Worm (Caenorhabditis elegans) whole organism, L1 larva: ENCODE data around the gene ZK669.3.

Experiments used
- F16B12.6 ChIP-seq: fragments of 150-350 bp; optimal IDR thresholded peaks from 2 replicates; lab custom pipeline; 2014; ENCODE audit warnings: missing biosample characterization, missing genetic modification characterization
- Y116A8C.19 ChIP-seq: sonication (generic microtip); optimal IDR thresholded peaks from 2 replicates; lab custom pipeline; 2016; ENCODE audit warnings: missing compliant biosample characterization, missing genetic modification characterization, borderline replicate concordance
- aly-2 ChIP-seq: fragments of 150-350 bp; optimal IDR thresholded peaks from 2 replicates; lab custom pipeline; 2014; ENCODE audit warnings: missing biosample characterization, missing genetic modification characterization
- blmp-1 ChIP-seq: fragments of 150-350 bp; optimal IDR thresholded peaks from 2 replicates; lab custom pipeline; 2014; ENCODE audit warnings: missing biosample characterization, missing genetic modification characterization
- ceh-8 ChIP-seq: fragments of 200-800 bp; sonication (Bioruptor generic); optimal IDR thresholded peaks from 2 replicates; lab custom pipeline; 2018; ENCODE audit warnings: mild to moderate bottlenecking, missing genetic modification characterization, moderate library complexity, missing compliant biosample characterization
- ceh-82 ChIP-seq, 3 experiments: fragments of 150-350 bp in 1 of 3; sonication (generic microtip) in 2 of 3; optimal IDR thresholded peaks; 2 replicates each; lab custom pipeline; 2014 to 2017; ENCODE audit warnings: missing biosample characterization in 3 of 3, missing genetic modification characterization in 3 of 3
- ceh-90 ChIP-seq: sonication (generic microtip); optimal IDR thresholded peaks from 2 replicates; lab custom pipeline; 2016; ENCODE audit warnings: missing genetic modification characterization, missing compliant biosample characterization
- ces-1 ChIP-seq: fragments of 150-350 bp; optimal IDR thresholded peaks from 2 replicates; lab custom pipeline; 2014; ENCODE audit warnings: missing biosample characterization, missing genetic modification reagents, missing genetic modification characterization
- dsc-1 ChIP-seq: sonication (generic microtip); optimal IDR thresholded peaks from 2 replicates; lab custom pipeline; 2016; ENCODE audit warnings: mild to moderate bottlenecking, missing genetic modification characterization, missing compliant biosample characterization
- ets-5 ChIP-seq: fragments of 200-800 bp; sonication (Bioruptor generic); IDR thresholded peaks from 2 replicates; pipeline ENCODE4 v1.3.6; 2022; ENCODE audit warnings: missing genetic modification characterization, missing compliant biosample characterization
- fkh-10 ChIP-seq: sonication (generic microtip); optimal IDR thresholded peaks from 2 replicates; lab custom pipeline; 2017; ENCODE audit warnings: missing biosample characterization, missing genetic modification reagents, missing genetic modification characterization
- fkh-8 ChIP-seq: sonication (generic microtip); optimal IDR thresholded peaks from 2 replicates; lab custom pipeline; 2016; ENCODE audit warnings: mild to moderate bottlenecking, missing genetic modification characterization, missing compliant biosample characterization
- hpl-2 ChIP-seq: fragments of 150-350 bp; optimal IDR thresholded peaks from 2 replicates; lab custom pipeline; 2014; ENCODE audit warnings: missing biosample characterization, missing genetic modification reagents, missing genetic modification characterization
- irx-1 ChIP-seq: sonication (generic microtip); optimal IDR thresholded peaks from 2 replicates; lab custom pipeline; 2016; ENCODE audit warnings: missing genetic modification characterization, missing compliant biosample characterization
- lin-13 ChIP-seq: fragments of 150-350 bp; optimal IDR thresholded peaks from 2 replicates; lab custom pipeline; 2014; ENCODE audit warnings: missing biosample characterization, missing genetic modification reagents, missing genetic modification characterization
- lin-14 ChIP-seq: fragments of 200-800 bp; sonication (Bioruptor generic); optimal IDR thresholded peaks from 2 replicates; lab custom pipeline; 2018; ENCODE audit warnings: mild to moderate bottlenecking, missing genetic modification characterization, moderate library complexity, missing compliant biosample characterization
- lir-3 ChIP-seq: sonication (generic microtip); optimal IDR thresholded peaks from 2 replicates; lab custom pipeline; 2016; ENCODE audit warnings: mild to moderate bottlenecking, missing genetic modification characterization, moderate library complexity, missing compliant biosample characterization; ENCODE audit not compliant: poor library complexity
- lsy-2 ChIP-seq, 2 experiments: fragments of 150-350 bp; optimal IDR thresholded peaks; 2 replicates each; lab custom pipeline; 2014; ENCODE audit warnings: missing biosample characterization in 2 of 2, missing genetic modification characterization in 2 of 2
- mef-2 ChIP-seq: fragments of 150-350 bp; optimal IDR thresholded peaks from 2 replicates; lab custom pipeline; 2014; ENCODE audit warnings: missing biosample characterization, missing genetic modification characterization
- nhr-20 ChIP-seq: sonication (generic microtip); optimal IDR thresholded peaks from 2 replicates; lab custom pipeline; 2016; ENCODE audit warnings: mild to moderate bottlenecking, missing genetic modification characterization, missing compliant biosample characterization
- nhr-237 ChIP-seq: fragments of 150-350 bp; optimal IDR thresholded peaks from 2 replicates; lab custom pipeline; 2014; ENCODE audit warnings: missing biosample characterization, missing genetic modification characterization
- nhr-28 ChIP-seq: fragments of 150-350 bp; optimal IDR thresholded peaks from 2 replicates; lab custom pipeline; 2014; ENCODE audit warnings: missing biosample characterization, missing genetic modification characterization
- nhr-47 ChIP-seq: sonication (generic microtip); optimal IDR thresholded peaks from 2 replicates; lab custom pipeline; 2016; ENCODE audit warnings: mild to moderate bottlenecking, missing genetic modification characterization, moderate library complexity, missing compliant biosample characterization
- nhr-71 ChIP-seq: sonication (generic microtip); optimal IDR thresholded peaks from 2 replicates; lab custom pipeline; 2016; ENCODE audit warnings: mild to moderate bottlenecking, missing genetic modification characterization, moderate library complexity, missing compliant biosample characterization
- nhr-77 ChIP-seq: fragments of 150-350 bp; optimal IDR thresholded peaks from 2 replicates; lab custom pipeline; 2014; ENCODE audit warnings: missing biosample characterization, missing genetic modification characterization
- pag-3 ChIP-seq: sonication (generic microtip); optimal IDR thresholded peaks from 2 replicates; lab custom pipeline; 2017; ENCODE audit warnings: missing genetic modification characterization, mild to moderate bottlenecking, missing compliant biosample characterization, antibody characterized with exemption, borderline replicate concordance; ENCODE audit not compliant: insufficient read depth
- skn-1 ChIP-seq: fragments of 150-350 bp; optimal IDR thresholded peaks from 2 replicates; lab custom pipeline; 2014; ENCODE audit warnings: missing biosample characterization, missing genetic modification characterization
- snpc-4 ChIP-seq: fragments of 150-350 bp; optimal IDR thresholded peaks from 2 replicates; lab custom pipeline; 2014; ENCODE audit warnings: missing biosample characterization, missing genetic modification characterization
- sox-4 ChIP-seq: sonication (generic microtip); optimal IDR thresholded peaks from 2 replicates; lab custom pipeline; 2016; ENCODE audit warnings: missing genetic modification characterization, missing compliant biosample characterization
- sup-37 ChIP-seq: fragments of 200-800 bp; sonication (Bioruptor generic); optimal IDR thresholded peaks from 2 replicates; lab custom pipeline; 2018; ENCODE audit warnings: mild to moderate bottlenecking, missing genetic modification characterization, missing compliant biosample characterization
- tbx-2 ChIP-seq: sonication (generic microtip); optimal IDR thresholded peaks from 2 replicates; lab custom pipeline; 2016; ENCODE audit warnings: missing genetic modification characterization, missing compliant biosample characterization
- unc-130 ChIP-seq: fragments of 150-350 bp; optimal IDR thresholded peaks from 2 replicates; lab custom pipeline; 2017; ENCODE audit warnings: missing biosample characterization, missing genetic modification characterization, inconsistent platforms
- unc-62 ChIP-seq: fragments of 150-350 bp; optimal IDR thresholded peaks from 2 replicates; lab custom pipeline; 2014; ENCODE audit warnings: missing biosample characterization, missing genetic modification reagents, missing genetic modification characterization
- vab-15 ChIP-seq: sonication (generic microtip); optimal IDR thresholded peaks from 2 replicates; lab custom pipeline; 2017; ENCODE audit warnings: missing genotype, mild to moderate bottlenecking, missing genetic modification characterization, missing compliant biosample characterization
- zag-1 ChIP-seq: fragments of 150-350 bp; optimal IDR thresholded peaks from 2 replicates; lab custom pipeline; 2014; ENCODE audit warnings: missing biosample characterization, missing genetic modification characterization
- ztf-11 ChIP-seq, 2 experiments: sonication (generic microtip); optimal IDR thresholded peaks; 2 replicates each; lab custom pipeline; 2016 to 2017; ENCODE audit warnings: missing genetic modification characterization in 2 of 2, missing biosample characterization in 1 of 2, missing compliant biosample characterization in 1 of 2
- ztf-4 ChIP-seq: fragments of 150-350 bp; optimal IDR thresholded peaks from 2 replicates; lab custom pipeline; 2014; ENCODE audit warnings: missing biosample characterization, missing genetic modification characterization

The ZK669.3 gene

DNA sequence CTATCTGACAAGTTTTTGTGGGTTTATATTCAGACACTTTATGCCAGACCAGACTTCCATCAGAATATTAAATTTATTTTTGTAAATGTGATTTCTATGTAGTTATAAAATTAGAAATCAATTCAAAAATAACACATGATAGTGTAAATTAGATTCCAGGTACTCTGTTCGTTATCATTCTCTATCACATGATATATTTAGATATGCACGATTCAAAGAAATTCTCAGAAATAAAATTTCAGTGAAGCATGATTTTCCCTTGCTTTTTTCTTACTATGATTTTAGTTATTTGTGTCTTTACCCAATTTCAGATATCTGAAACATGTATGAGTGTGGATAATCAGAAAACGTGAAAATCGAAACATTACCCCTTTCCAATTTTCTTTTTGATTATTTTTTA lies 36.6 kb downstream of the ZK669.3 start:
- TF ChIP-seq ztf-4 (peak; percentile 11), fkh-10 (GFP tag; lab: Kevin White, UChicago) (peak; percentile 10), lsy-2 (tag; optimal IDR thresholded peaks at IDR 0.05; lab: Kevin White, UChicago) (peak in 1 of 2 experiments; percentile 26), nhr-71 (peak; percentile 75), fkh-8 (peak; percentile 82), nhr-47 (tag; lab: Kevin White, UChicago) (peak; percentile 74), snpc-4 (tag; lab: Kevin White, UChicago) (no peak), unc-130 (tag; lab: Kevin White, UChicago) (no peak), ceh-90 (tag; lab: Kevin White, UChicago) (no peak), Y116A8C.19 (tag; lab: Kevin White, UChicago) (no peak), mef-2 (tag; lab: Kevin White, UChicago) (no peak), sox-4 (tag; lab: Kevin White, UChicago) (peak; percentile 61), lin-14 (GFP tag; lab: Kevin White, UChicago) (peak; percentile 7), nhr-20 (tag; lab: Kevin White, UChicago) (peak; percentile 9)

DNA sequence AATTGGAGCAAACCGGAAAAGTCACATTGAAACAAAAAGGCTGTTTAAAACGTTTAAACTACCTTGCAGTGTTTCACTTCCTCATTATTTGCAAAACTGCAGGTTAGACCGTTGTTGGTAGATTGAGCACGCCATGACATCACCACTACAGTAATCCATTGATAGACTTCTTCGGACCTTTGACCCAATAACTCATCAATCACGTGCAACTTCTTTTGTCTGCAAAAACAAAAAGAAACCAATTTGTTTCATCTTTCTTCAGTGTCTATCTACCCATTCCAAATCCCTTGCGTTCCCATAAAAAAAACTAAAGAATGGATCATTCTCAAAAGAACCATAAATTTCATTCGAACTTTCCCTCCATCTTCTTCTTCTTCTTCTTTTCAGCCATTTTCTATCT lies 40.1 kb downstream of the ZK669.3 start:
- no peak for TF ChIP-seq hpl-2 (GFP tag; lab: Kevin White, UChicago)
- no peak for TF ChIP-seq ceh-8 (GFP tag; lab: Kevin White, UChicago)
- TF ChIP-seq ceh-90 (tag; lab: Kevin White, UChicago) = no peak
- TF ChIP-seq ztf-11 (tag; optimal IDR thresholded peaks at IDR 0.05; lab: Kevin White, UChicago) = no peak
- TF ChIP-seq sox-4 (tag; lab: Kevin White, UChicago) = no peak
- TF ChIP-seq fkh-10 (GFP tag; lab: Kevin White, UChicago) = no peak
- TF ChIP-seq lin-14 (GFP tag; lab: Kevin White, UChicago) = no peak
- no peak for TF ChIP-seq nhr-28 (tag; lab: Kevin White, UChicago)
- TF ChIP-seq sup-37 (GFP tag; lab: Kevin White, UChicago) = no peak
- TF ChIP-seq unc-62 (GFP tag; lab: Kevin White, UChicago) = no peak
- no peak for TF ChIP-seq aly-2 (tag; lab: Kevin White, UChicago)
- no peak for TF ChIP-seq F16B12.6 (tag; lab: Kevin White, UChicago)
- no peak for TF ChIP-seq Y116A8C.19 (tag; lab: Kevin White, UChicago)
- no peak for TF ChIP-seq ets-5 (GFP tag; lab: Robert Waterston, UW)
- TF ChIP-seq ces-1 (GFP tag; lab: Kevin White, UChicago) = no peak
- no peak for TF ChIP-seq ceh-82 (tag; optimal IDR thresholded peaks at IDR 0.05; lab: Kevin White, UChicago)

DNA sequence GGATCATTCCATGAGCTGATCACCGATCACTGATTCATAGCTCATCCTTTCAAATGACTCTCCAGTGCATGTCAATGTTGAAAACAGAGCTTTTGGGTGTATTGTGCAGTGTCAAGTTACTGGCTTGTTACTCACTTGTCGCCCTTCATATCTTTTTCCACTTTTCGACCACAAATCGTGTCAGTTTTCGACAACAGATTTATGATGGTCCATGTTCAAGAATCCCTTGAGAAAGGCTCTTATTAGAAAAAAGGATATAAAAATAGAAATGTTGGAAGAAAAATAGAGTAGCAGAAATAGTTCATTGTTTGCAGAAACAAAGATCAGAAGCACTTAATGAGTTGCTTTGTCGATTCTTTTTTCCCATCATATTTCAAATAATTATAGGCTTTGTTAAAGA lies 42.5 kb downstream of the ZK669.3 start:
- TF ChIP-seq ets-5 (GFP tag; lab: Robert Waterston, UW) = no peak
- no peak for TF ChIP-seq pag-3 (tag; lab: Kevin White, UChicago)
- no peak for TF ChIP-seq ceh-90 (tag; lab: Kevin White, UChicago)
- no peak for TF ChIP-seq lir-3 (tag; lab: Kevin White, UChicago)
- no peak for TF ChIP-seq dsc-1 (tag; lab: Kevin White, UChicago)
- no peak for TF ChIP-seq nhr-237
- TF ChIP-seq irx-1 (tag; lab: Kevin White, UChicago) = no peak
- TF ChIP-seq skn-1 (tag; lab: Kevin White, UChicago) = no peak
- no peak for TF ChIP-seq Y116A8C.19 (tag; lab: Kevin White, UChicago)
- TF ChIP-seq vab-15 = no peak
- no peak for TF ChIP-seq blmp-1 (tag; lab: Kevin White, UChicago)
- TF ChIP-seq lin-13 = no peak
- no peak for TF ChIP-seq tbx-2
- no peak for TF ChIP-seq nhr-77 (tag; lab: Kevin White, UChicago)
- no peak for TF ChIP-seq nhr-71
- no peak for TF ChIP-seq zag-1 (tag; lab: Kevin White, UChicago)
